Worm (Caenorhabditis elegans) whole organism, L1 larva: ENCODE data around the gene cpz-2.

Source experiments
- C04F5.9 ChIP-seq: sonication (generic microtip); optimal IDR thresholded peaks from 2 replicates; lab custom pipeline; 2016; ENCODE audit warnings: missing genetic modification characterization, missing compliant biosample characterization
- C16A3.4 ChIP-seq: fragments of 150-350 bp; optimal IDR thresholded peaks from 2 replicates; lab custom pipeline; 2014; ENCODE audit warnings: missing biosample characterization, missing genetic modification characterization
- C34B4.2 ChIP-seq: sonication (generic microtip); optimal IDR thresholded peaks from 2 replicates; lab custom pipeline; 2017; ENCODE audit warnings: mild to moderate bottlenecking, missing genetic modification characterization, missing compliant biosample characterization
- F16B12.6 ChIP-seq: fragments of 150-350 bp; optimal IDR thresholded peaks from 2 replicates; lab custom pipeline; 2014; ENCODE audit warnings: missing biosample characterization, missing genetic modification characterization
- aly-2 ChIP-seq: fragments of 150-350 bp; optimal IDR thresholded peaks from 2 replicates; lab custom pipeline; 2014; ENCODE audit warnings: missing biosample characterization, missing genetic modification characterization
- blmp-1 ChIP-seq: fragments of 150-350 bp; optimal IDR thresholded peaks from 2 replicates; lab custom pipeline; 2014; ENCODE audit warnings: missing biosample characterization, missing genetic modification characterization
- ceh-8 ChIP-seq: fragments of 200-800 bp; sonication (Bioruptor generic); optimal IDR thresholded peaks from 2 replicates; lab custom pipeline; 2018; ENCODE audit warnings: mild to moderate bottlenecking, missing genetic modification characterization, moderate library complexity, missing compliant biosample characterization
- ceh-82 ChIP-seq, 3 experiments: fragments of 150-350 bp in 1 of 3; sonication (generic microtip) in 2 of 3; optimal IDR thresholded peaks; 2 replicates each; lab custom pipeline; 2014 to 2017; ENCODE audit warnings: missing biosample characterization in 3 of 3, missing genetic modification characterization in 3 of 3
- ces-1 ChIP-seq: fragments of 150-350 bp; optimal IDR thresholded peaks from 2 replicates; lab custom pipeline; 2014; ENCODE audit warnings: missing biosample characterization, missing genetic modification reagents, missing genetic modification characterization
- dpl-1 ChIP-seq, 3 experiments: fragments of 150-350 bp in 2 of 3; sonication (generic microtip) in 1 of 3; optimal IDR thresholded peaks; 2 replicates each; lab custom pipeline; 2014 to 2017; ENCODE audit warnings: missing biosample characterization in 3 of 3, missing genetic modification characterization in 3 of 3, missing genetic modification reagents in 3 of 3
- efl-1 ChIP-seq, 4 experiments: fragments of 150-350 bp; optimal IDR thresholded peaks in 3 of 4; peaks in 1 of 4; 1 replicate in 1 of 4; 2 replicates in 3 of 4; lab custom pipeline; 2014; ENCODE audit warnings: missing biosample characterization in 2 of 4, missing genetic modification characterization in 2 of 4, missing genetic modification reagents in 2 of 4
- efl-3 ChIP-seq: fragments of 200-800 bp; sonication (Bioruptor generic); optimal IDR thresholded peaks from 2 replicates; lab custom pipeline; 2018; ENCODE audit warnings: mild to moderate bottlenecking, missing genetic modification characterization, missing compliant biosample characterization
- egl-27 ChIP-seq, 2 experiments: fragments of 150-350 bp in 1 of 2; sonication (generic microtip); optimal IDR thresholded peaks; 3 replicates each; lab custom pipeline; 2017 to 2018; ENCODE audit warnings: missing biosample characterization in 2 of 2, missing genetic modification characterization in 2 of 2, missing genetic modification reagents in 2 of 2
- elt-2 ChIP-seq: sonication (generic microtip); optimal IDR thresholded peaks from 2 replicates; lab custom pipeline; 2016; ENCODE audit warnings: missing genetic modification characterization, mild to moderate bottlenecking, inconsistent platforms, missing compliant biosample characterization, missing genetic modification reagents
- elt-3 ChIP-seq, 6 experiments: fragments of 150-350 bp in 1 of 6; sonication (generic microtip); optimal IDR thresholded peaks; 2 replicates each; lab custom pipeline; 2017 to 2018; ENCODE audit warnings: missing biosample characterization in 6 of 6, missing genetic modification characterization in 6 of 6, inconsistent platforms in 1 of 6
- fkh-10 ChIP-seq: sonication (generic microtip); optimal IDR thresholded peaks from 2 replicates; lab custom pipeline; 2017; ENCODE audit warnings: missing biosample characterization, missing genetic modification reagents, missing genetic modification characterization
- fkh-4 ChIP-seq: sonication (generic microtip); optimal IDR thresholded peaks from 2 replicates; lab custom pipeline; 2016; ENCODE audit warnings: missing compliant biosample characterization, missing genetic modification characterization, borderline replicate concordance
- fos-1 ChIP-seq: fragments of 150-350 bp; optimal IDR thresholded peaks from 2 replicates; lab custom pipeline; 2014; ENCODE audit warnings: missing biosample characterization, missing genetic modification characterization
- grh-1 ChIP-seq: fragments of 200-800 bp; sonication (Bioruptor generic); IDR thresholded peaks from 2 replicates; pipeline ENCODE4 v1.3.6; 2022; ENCODE audit warnings: missing genetic modification reagents, missing genetic modification characterization, missing compliant biosample characterization
- hlh-4 ChIP-seq: sonication (generic microtip); optimal IDR thresholded peaks from 2 replicates; lab custom pipeline; 2016; ENCODE audit warnings: mild to moderate bottlenecking, missing genetic modification characterization, missing compliant biosample characterization
- irx-1 ChIP-seq: sonication (generic microtip); optimal IDR thresholded peaks from 2 replicates; lab custom pipeline; 2016; ENCODE audit warnings: missing genetic modification characterization, missing compliant biosample characterization
- jun-1 ChIP-seq: fragments of 150-350 bp; optimal IDR thresholded peaks from 2 replicates; lab custom pipeline; 2014; ENCODE audit warnings: missing biosample characterization, missing genetic modification reagents, missing genetic modification characterization
- lin-13 ChIP-seq: fragments of 150-350 bp; optimal IDR thresholded peaks from 2 replicates; lab custom pipeline; 2014; ENCODE audit warnings: missing biosample characterization, missing genetic modification reagents, missing genetic modification characterization
- lin-14 ChIP-seq: fragments of 200-800 bp; sonication (Bioruptor generic); optimal IDR thresholded peaks from 2 replicates; lab custom pipeline; 2018; ENCODE audit warnings: mild to moderate bottlenecking, missing genetic modification characterization, moderate library complexity, missing compliant biosample characterization
- lin-35 ChIP-seq, 2 experiments: fragments of 150-350 bp; optimal IDR thresholded peaks; 2 replicates each; lab custom pipeline; 2014; ENCODE audit warnings: missing biosample characterization in 2 of 2, missing genetic modification characterization in 2 of 2, missing genetic modification reagents in 2 of 2
- lin-39 ChIP-seq: fragments of 150-350 bp; optimal IDR thresholded peaks from 2 replicates; lab custom pipeline; 2014; ENCODE audit warnings: missing biosample characterization, missing genetic modification reagents, missing genetic modification characterization
- mdl-1 ChIP-seq, 2 experiments: fragments of 150-350 bp; optimal IDR thresholded peaks; 2 replicates each; lab custom pipeline; 2014 to 2017; ENCODE audit warnings: missing biosample characterization in 2 of 2, missing genetic modification characterization in 2 of 2, inconsistent platforms in 1 of 2
- mef-2 ChIP-seq: fragments of 150-350 bp; optimal IDR thresholded peaks from 2 replicates; lab custom pipeline; 2014; ENCODE audit warnings: missing biosample characterization, missing genetic modification characterization
- mep-1 ChIP-seq: fragments of 150-350 bp; optimal IDR thresholded peaks from 2 replicates; lab custom pipeline; 2014; ENCODE audit warnings: missing biosample characterization, missing genetic modification characterization
- nhr-11 ChIP-seq: fragments of 150-350 bp; optimal IDR thresholded peaks from 2 replicates; lab custom pipeline; 2014; ENCODE audit warnings: missing biosample characterization, missing genetic modification characterization
- nhr-19 ChIP-seq: fragments of 200-800 bp; sonication (Bioruptor generic); conservative IDR thresholded peaks from 2 replicates; pipeline ENCODE4 v1.3.6; 2022; ENCODE audit warnings: missing genetic modification characterization, missing compliant biosample characterization
- nhr-20 ChIP-seq: sonication (generic microtip); optimal IDR thresholded peaks from 2 replicates; lab custom pipeline; 2016; ENCODE audit warnings: mild to moderate bottlenecking, missing genetic modification characterization, missing compliant biosample characterization
- nhr-47 ChIP-seq: sonication (generic microtip); optimal IDR thresholded peaks from 2 replicates; lab custom pipeline; 2016; ENCODE audit warnings: mild to moderate bottlenecking, missing genetic modification characterization, moderate library complexity, missing compliant biosample characterization
- nhr-71 ChIP-seq: sonication (generic microtip); optimal IDR thresholded peaks from 2 replicates; lab custom pipeline; 2016; ENCODE audit warnings: mild to moderate bottlenecking, missing genetic modification characterization, moderate library complexity, missing compliant biosample characterization
- nhr-76 ChIP-seq: sonication (generic microtip); optimal IDR thresholded peaks from 2 replicates; lab custom pipeline; 2017; ENCODE audit warnings: missing biosample characterization, missing genetic modification characterization
- nhr-84 ChIP-seq: sonication (generic microtip); optimal IDR thresholded peaks from 2 replicates; lab custom pipeline; 2017; ENCODE audit warnings: missing biosample characterization, missing genetic modification characterization
- nhr-85 ChIP-seq: sonication (generic microtip); peaks from one replicate; lab custom pipeline; 2016; ENCODE audit warnings: missing genetic modification characterization, inconsistent platforms, missing compliant biosample characterization
- nhr-90 ChIP-seq: sonication (generic microtip); optimal IDR thresholded peaks from 2 replicates; lab custom pipeline; 2016; ENCODE audit warnings: mild to moderate bottlenecking, missing genetic modification characterization, missing compliant biosample characterization; ENCODE audit not compliant: poor library complexity
- pax-3 ChIP-seq: fragments of 200-800 bp; sonication (Bioruptor generic); optimal IDR thresholded peaks from 2 replicates; lab custom pipeline; 2018; ENCODE audit warnings: mild to moderate bottlenecking, missing genetic modification characterization, moderate library complexity, missing compliant biosample characterization
- pqm-1 ChIP-seq: sonication (generic microtip); optimal IDR thresholded peaks from 3 replicates; lab custom pipeline; 2017; ENCODE audit warnings: missing biosample characterization, missing genetic modification characterization
- rnt-1 ChIP-seq: sonication (generic microtip); optimal IDR thresholded peaks from 2 replicates; lab custom pipeline; 2016; ENCODE audit warnings: mild to moderate bottlenecking, missing genetic modification characterization, moderate library complexity, missing compliant biosample characterization
- skn-1 ChIP-seq: fragments of 150-350 bp; optimal IDR thresholded peaks from 2 replicates; lab custom pipeline; 2014; ENCODE audit warnings: missing biosample characterization, missing genetic modification characterization
- snu-23 ChIP-seq: sonication (generic microtip); optimal IDR thresholded peaks from 2 replicates; lab custom pipeline; 2016; ENCODE audit warnings: missing genetic modification characterization, missing compliant biosample characterization
- sptf-1 ChIP-seq: fragments of 150-350 bp; optimal IDR thresholded peaks from 2 replicates; lab custom pipeline; 2014; ENCODE audit warnings: missing biosample characterization, missing genetic modification characterization
- sup-37 ChIP-seq: fragments of 200-800 bp; sonication (Bioruptor generic); optimal IDR thresholded peaks from 2 replicates; lab custom pipeline; 2018; ENCODE audit warnings: mild to moderate bottlenecking, missing genetic modification characterization, missing compliant biosample characterization
- swsn-7 ChIP-seq: sonication (generic microtip); optimal IDR thresholded peaks from 2 replicates; lab custom pipeline; 2016; ENCODE audit warnings: missing genetic modification characterization, missing compliant biosample characterization
- tbx-2 ChIP-seq: sonication (generic microtip); optimal IDR thresholded peaks from 2 replicates; lab custom pipeline; 2016; ENCODE audit warnings: missing genetic modification characterization, missing compliant biosample characterization
- tlp-1 ChIP-seq: fragments of 150-350 bp; optimal IDR thresholded peaks from 2 replicates; lab custom pipeline; 2014; ENCODE audit warnings: missing biosample characterization, missing genetic modification characterization
- unc-130 ChIP-seq: fragments of 150-350 bp; optimal IDR thresholded peaks from 2 replicates; lab custom pipeline; 2017; ENCODE audit warnings: missing biosample characterization, missing genetic modification characterization, inconsistent platforms
- vab-15 ChIP-seq: sonication (generic microtip); optimal IDR thresholded peaks from 2 replicates; lab custom pipeline; 2017; ENCODE audit warnings: missing genotype, mild to moderate bottlenecking, missing genetic modification characterization, missing compliant biosample characterization
- xbp-1 ChIP-seq: sonication (generic microtip); optimal IDR thresholded peaks from 2 replicates; lab custom pipeline; 2016; ENCODE audit warnings: missing genetic modification characterization, missing compliant biosample characterization
- zip-4 ChIP-seq: fragments of 200-800 bp; sonication (Bioruptor generic); optimal IDR thresholded peaks from 2 replicates; lab custom pipeline; 2018; ENCODE audit warnings: mild to moderate bottlenecking, missing genetic modification characterization, moderate library complexity, missing compliant biosample characterization
- ztf-4 ChIP-seq: fragments of 150-350 bp; optimal IDR thresholded peaks from 2 replicates; lab custom pipeline; 2014; ENCODE audit warnings: missing biosample characterization, missing genetic modification characterization

The cpz-2 gene

DNA sequence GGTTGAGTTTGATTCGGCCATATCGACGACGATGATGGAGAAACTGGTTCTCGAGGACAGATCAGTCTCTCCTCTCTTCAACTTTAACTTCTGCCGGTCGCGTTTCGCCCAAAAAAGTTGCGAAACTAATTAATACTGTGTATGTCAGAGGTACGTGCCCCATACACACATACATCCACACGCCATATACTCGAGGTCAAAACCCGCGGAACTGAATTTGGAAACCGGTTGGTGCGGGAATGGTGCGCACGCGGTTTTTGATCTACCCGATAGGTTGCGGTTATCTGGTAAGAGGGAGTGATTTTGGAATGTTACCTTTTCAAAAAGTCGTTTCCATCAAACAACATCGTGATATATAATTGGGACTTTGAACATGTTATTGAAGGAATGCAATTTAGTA is 811 bp upstream of the cpz-2 start, which contains the start of gene ifbp-1:
Gene ifbp-1 (minus strand): TSS at position 85 of the 400 bp plus-strand sequence.
- TF ChIP-seq C04F5.9 (tag; lab: Kevin White, UChicago) (no peak), nhr-85 (peak; percentile 100), swsn-7 (tag; lab: Kevin White, UChicago) (peak; percentile 38), snu-23 (peak; percentile 82), pax-3 (tag; lab: Kevin White, UChicago) (peak; percentile 10), xbp-1 (tag; lab: Kevin White, UChicago) (peak; percentile 40), C34B4.2 (tag; lab: Kevin White, UChicago) (no peak), unc-130 (tag; lab: Kevin White, UChicago) (peak; percentile 87), nhr-20 (tag; lab: Kevin White, UChicago) (peak; percentile 89), ceh-82 (tag; optimal IDR thresholded peaks at IDR 0.05; lab: Kevin White, UChicago) (peak in 1 of 3 experiments; percentile 19), rnt-1 (tag; lab: Kevin White, UChicago) (peak; percentile 36), efl-1 (optimal IDR thresholded peaks at IDR 0.05; lab: Kevin White, UChicago) (peak; percentile 16 to 47), efl-1 (GFP tag; optimal IDR thresholded peaks at IDR 0.05 in 1 of 2; lab: Kevin White, UChicago) (peak in 1 of 2 experiments; percentile 95), mdl-1 (tag; optimal IDR thresholded peaks at IDR 0.05; lab: Kevin White, UChicago) (peak in 1 of 2 experiments; percentile 92), nhr-19 (GFP tag; lab: Robert Waterston, UW) (peak; percentile 69), sup-37 (no peak), tlp-1 (tag; lab: Kevin White, UChicago) (no peak), nhr-90 (tag; lab: Kevin White, UChicago) (peak; percentile 85), zip-4 (GFP tag; lab: Kevin White, UChicago) (peak; percentile 31), fkh-10 (GFP tag; lab: Kevin White, UChicago) (no peak), grh-1 (GFP tag; lab: Robert Waterston, UW) (peak; percentile 100), nhr-76 (tag; lab: Kevin White, UChicago) (no peak), lin-13 (GFP tag; lab: Kevin White, UChicago) (peak; percentile 63), elt-3 (tag; optimal IDR thresholded peaks at IDR 0.05; lab: Kevin White, UChicago) (peak; percentile 39 to 96 (median 91)), elt-2 (tag; lab: Kevin White, UChicago) (no peak), F16B12.6 (tag; lab: Kevin White, UChicago) (no peak), C16A3.4 (tag; lab: Kevin White, UChicago) (peak; percentile 55), jun-1 (tag; lab: Kevin White, UChicago) (no peak), tbx-2 (tag; lab: Kevin White, UChicago) (peak; percentile 72), irx-1 (tag; lab: Kevin White, UChicago) (peak; percentile 20), fos-1 (no peak), efl-3 (peak; percentile 26), nhr-47 (tag; lab: Kevin White, UChicago) (peak; percentile 70), lin-35 (GFP tag; optimal IDR thresholded peaks at IDR 0.05; lab: Kevin White, UChicago) (peak; percentile 40 to 82), skn-1 (no peak), blmp-1 (peak; percentile 86), nhr-84 (tag; lab: Kevin White, UChicago) (no peak), hlh-4 (tag; lab: Kevin White, UChicago) (no peak), pqm-1 (tag; lab: Kevin White, UChicago) (no peak), lin-39 (tag; lab: Kevin White, UChicago) (no peak), ztf-4 (tag; lab: Kevin White, UChicago) (no peak), nhr-11 (peak; percentile 26), vab-15 (tag; lab: Kevin White, UChicago) (peak; percentile 80), dpl-1 (GFP tag; optimal IDR thresholded peaks at IDR 0.05; lab: Kevin White, UChicago) (peak; percentile 26 to 74 (median 51)), ceh-8 (no peak), fkh-4 (tag; lab: Kevin White, UChicago) (no peak), aly-2 (no peak), egl-27 (tag; optimal IDR thresholded peaks at IDR 0.05; lab: Kevin White, UChicago) (peak in 1 of 2 experiments; percentile 41), mef-2 (no peak), sptf-1 (tag; lab: Kevin White, UChicago) (no peak), ces-1 (GFP tag; lab: Kevin White, UChicago) (no peak), lin-14 (GFP tag; lab: Kevin White, UChicago) (peak; percentile 96), mep-1 (peak; percentile 69), nhr-71 (tag; lab: Kevin White, UChicago) (peak; percentile 85)
